Worm (Caenorhabditis elegans) whole organism, L2 larva: ENCODE results near the gene clec-143.

Source experiments
- C34F6.9 ChIP-seq: fragments of 150-350 bp; optimal IDR thresholded peaks from 2 replicates; lab custom pipeline; 2014; ENCODE audit warnings: missing biosample characterization, missing genetic modification characterization
- F13H6.1 ChIP-seq: sonication (generic microtip); optimal IDR thresholded peaks from 2 replicates; lab custom pipeline; 2016; ENCODE audit warnings: missing genetic modification characterization, missing compliant biosample characterization
- R02D3.7 ChIP-seq: fragments of 150-350 bp; optimal IDR thresholded peaks from 2 replicates; lab custom pipeline; 2014; ENCODE audit warnings: missing biosample characterization, missing genetic modification characterization
- Y55F3AM.14 ChIP-seq: fragments of 200-800 bp; sonication (Bioruptor generic); optimal IDR thresholded peaks from 2 replicates; lab custom pipeline; 2018; ENCODE audit warnings: mild to moderate bottlenecking, missing genetic modification characterization, missing compliant biosample characterization
- ZK546.5 ChIP-seq: sonication (generic microtip); optimal IDR thresholded peaks from 2 replicates; lab custom pipeline; 2017; ENCODE audit warnings: missing biosample characterization, missing genetic modification characterization
- alr-1 ChIP-seq: fragments of 150-350 bp; optimal IDR thresholded peaks from 2 replicates; lab custom pipeline; 2014; ENCODE audit warnings: missing biosample characterization, missing genetic modification characterization
- aly-2 ChIP-seq: fragments of 150-350 bp; optimal IDR thresholded peaks from 2 replicates; lab custom pipeline; 2014; ENCODE audit warnings: missing biosample characterization, missing genetic modification characterization
- ama-1 ChIP-seq: fragments of 150-350 bp; optimal IDR thresholded peaks from 2 replicates; lab custom pipeline; 2018; ENCODE audit warnings: inconsistent platforms
- blmp-1 ChIP-seq: sonication (generic microtip); optimal IDR thresholded peaks from 2 replicates; lab custom pipeline; 2017; ENCODE audit warnings: missing genetic modification characterization, mild to moderate bottlenecking, missing compliant biosample characterization, antibody characterized with exemption, moderate library complexity; ENCODE audit not compliant: insufficient read depth
- ceh-16 ChIP-seq: fragments of 150-350 bp; optimal IDR thresholded peaks from 2 replicates; lab custom pipeline; 2014; ENCODE audit warnings: missing biosample characterization, missing genetic modification characterization
- ceh-82 ChIP-seq: fragments of 150-350 bp; optimal IDR thresholded peaks from 2 replicates; lab custom pipeline; 2014; ENCODE audit warnings: missing biosample characterization, missing genetic modification characterization
- crh-2 ChIP-seq: sonication (generic microtip); optimal IDR thresholded peaks from 2 replicates; lab custom pipeline; 2017; ENCODE audit warnings: missing biosample characterization, missing genetic modification characterization
- dmd-4 ChIP-seq: sonication (generic microtip); optimal IDR thresholded peaks from 2 replicates; lab custom pipeline; 2017; ENCODE audit warnings: missing biosample characterization, missing genetic modification characterization
- egl-27 ChIP-seq: sonication (generic microtip); optimal IDR thresholded peaks from 3 replicates; lab custom pipeline; 2017; ENCODE audit warnings: missing biosample characterization, missing genetic modification reagents, missing genetic modification characterization
- elt-1 ChIP-seq: fragments of 150-350 bp; optimal IDR thresholded peaks from 2 replicates; lab custom pipeline; 2014; ENCODE audit warnings: missing biosample characterization, missing genetic modification characterization
- elt-3 ChIP-seq: sonication (generic microtip); optimal IDR thresholded peaks from 2 replicates; lab custom pipeline; 2017; ENCODE audit warnings: missing biosample characterization, missing genetic modification characterization
- fos-1 ChIP-seq: fragments of 150-350 bp; optimal IDR thresholded peaks from 2 replicates; lab custom pipeline; 2014; ENCODE audit warnings: missing biosample characterization, missing genetic modification characterization
- gmeb-1 ChIP-seq: fragments of 150-350 bp; optimal IDR thresholded peaks from 2 replicates; lab custom pipeline; 2014; ENCODE audit warnings: missing biosample characterization, missing genetic modification characterization
- lin-11 ChIP-seq: fragments of 150-350 bp; sonication (generic microtip); optimal IDR thresholded peaks from 2 replicates; lab custom pipeline; 2014; ENCODE audit warnings: missing biosample characterization, missing genetic modification characterization, inconsistent platforms, mixed read lengths
- lin-13 ChIP-seq: fragments of 150-350 bp; optimal IDR thresholded peaks from 2 replicates; lab custom pipeline; 2014; ENCODE audit warnings: missing biosample characterization, missing genetic modification reagents, missing genetic modification characterization
- lin-39 ChIP-seq: fragments of 150-350 bp; optimal IDR thresholded peaks from 2 replicates; lab custom pipeline; 2014; ENCODE audit warnings: missing biosample characterization, missing genetic modification reagents, missing genetic modification characterization
- lsy-2 ChIP-seq, 2 experiments: fragments of 150-350 bp in 1 of 2; sonication (generic microtip) in 1 of 2; optimal IDR thresholded peaks; 2 replicates each; lab custom pipeline; 2014 to 2017; ENCODE audit warnings: missing biosample characterization in 2 of 2, missing genetic modification characterization in 2 of 2
- mab-5 ChIP-seq: fragments of 150-350 bp; optimal IDR thresholded peaks from 2 replicates; lab custom pipeline; 2014; ENCODE audit warnings: missing biosample characterization, missing genetic modification characterization
- mbf-1 ChIP-seq: sonication (generic microtip); optimal IDR thresholded peaks from 2 replicates; lab custom pipeline; 2017; ENCODE audit warnings: missing biosample characterization, missing genetic modification characterization
- mdl-1 ChIP-seq, 2 experiments: fragments of 150-350 bp in 1 of 2; sonication (generic microtip) in 1 of 2; optimal IDR thresholded peaks; 2 replicates each; lab custom pipeline; 2017; ENCODE audit warnings: missing biosample characterization in 2 of 2, missing genetic modification characterization in 2 of 2
- nhr-10 ChIP-seq: sonication (generic microtip); optimal IDR thresholded peaks from 2 replicates; lab custom pipeline; 2017; ENCODE audit warnings: missing biosample characterization, missing genetic modification characterization
- nhr-11 ChIP-seq: fragments of 150-350 bp; optimal IDR thresholded peaks from 2 replicates; lab custom pipeline; 2014; ENCODE audit warnings: missing biosample characterization, missing genetic modification characterization
- nhr-12 ChIP-seq: fragments of 150-350 bp; optimal IDR thresholded peaks from 2 replicates; lab custom pipeline; 2014; ENCODE audit warnings: missing biosample characterization, missing genetic modification characterization
- nhr-129 ChIP-seq: fragments of 150-350 bp; optimal IDR thresholded peaks from 2 replicates; lab custom pipeline; 2014; ENCODE audit warnings: missing biosample characterization, missing genetic modification characterization
- nhr-21 ChIP-seq: fragments of 150-350 bp; optimal IDR thresholded peaks from 2 replicates; lab custom pipeline; 2014; ENCODE audit warnings: missing biosample characterization, missing genetic modification characterization
- nhr-23 ChIP-seq: fragments of 150-350 bp; optimal IDR thresholded peaks from 2 replicates; lab custom pipeline; 2014; ENCODE audit warnings: missing biosample characterization, missing genetic modification reagents, missing genetic modification characterization
- nhr-237 ChIP-seq: fragments of 150-350 bp; optimal IDR thresholded peaks from 2 replicates; lab custom pipeline; 2014; ENCODE audit warnings: missing biosample characterization, missing genetic modification characterization
- nhr-25 ChIP-seq: fragments of 150-350 bp; sonication (generic microtip); optimal IDR thresholded peaks from 3 replicates; lab custom pipeline; 2014; ENCODE audit warnings: missing biosample characterization, missing genetic modification characterization
- nhr-77 ChIP-seq: fragments of 150-350 bp; optimal IDR thresholded peaks from 2 replicates; lab custom pipeline; 2014; ENCODE audit warnings: missing biosample characterization, missing genetic modification characterization
- peb-1 ChIP-seq: fragments of 150-350 bp; optimal IDR thresholded peaks from 2 replicates; lab custom pipeline; 2014; ENCODE audit warnings: missing biosample characterization, missing genetic modification characterization
- sem-4 ChIP-seq: fragments of 150-350 bp; optimal IDR thresholded peaks from 2 replicates; lab custom pipeline; 2014; ENCODE audit warnings: missing biosample characterization, missing genetic modification reagents, missing genetic modification characterization
- skn-1 ChIP-seq: sonication (generic microtip); optimal IDR thresholded peaks from 2 replicates; lab custom pipeline; 2017; ENCODE audit warnings: missing biosample characterization, missing genetic modification characterization
- sma-3 ChIP-seq: sonication (generic microtip); optimal IDR thresholded peaks from 2 replicates; lab custom pipeline; 2016; ENCODE audit warnings: missing genetic modification reagents, missing genetic modification characterization, missing compliant biosample characterization
- sma-9 ChIP-seq, 2 experiments: fragments of 150-350 bp in 1 of 2; sonication (generic microtip) in 1 of 2; optimal IDR thresholded peaks; 2 replicates each; lab custom pipeline; 2014 to 2016; ENCODE audit warnings: missing genetic modification characterization in 2 of 2, mild to moderate bottlenecking in 1 of 2, missing biosample characterization in 1 of 2, missing compliant biosample characterization in 1 of 2, missing genetic modification reagents in 1 of 2, moderate library complexity in 1 of 2
- snpc-4 ChIP-seq: fragments of 150-350 bp; optimal IDR thresholded peaks from 2 replicates; lab custom pipeline; 2014; ENCODE audit warnings: missing biosample characterization, missing genetic modification characterization
- unc-39 ChIP-seq: fragments of 150-350 bp; optimal IDR thresholded peaks from 2 replicates; lab custom pipeline; 2014; ENCODE audit warnings: missing biosample characterization, missing genetic modification characterization
- unc-55 ChIP-seq: fragments of 150-350 bp; sonication (generic microtip); optimal IDR thresholded peaks from 3 replicates; lab custom pipeline; 2014; ENCODE audit warnings: missing biosample characterization, missing genetic modification reagents, missing genetic modification characterization
- unc-62 ChIP-seq: fragments of 150-350 bp; optimal IDR thresholded peaks from 2 replicates; lab custom pipeline; 2014; ENCODE audit warnings: missing biosample characterization, missing genetic modification reagents, missing genetic modification characterization
- zag-1 ChIP-seq: fragments of 150-350 bp; optimal IDR thresholded peaks from 2 replicates; lab custom pipeline; 2014; ENCODE audit warnings: missing biosample characterization, missing genetic modification characterization
- ztf-11 ChIP-seq: sonication (generic microtip); optimal IDR thresholded peaks from 2 replicates; lab custom pipeline; 2017; ENCODE audit warnings: missing biosample characterization, missing genetic modification characterization
- ztf-4 ChIP-seq: fragments of 150-350 bp; optimal IDR thresholded peaks from 2 replicates; lab custom pipeline; 2014; ENCODE audit warnings: missing biosample characterization, missing genetic modification characterization

Gene clec-143

DNA sequence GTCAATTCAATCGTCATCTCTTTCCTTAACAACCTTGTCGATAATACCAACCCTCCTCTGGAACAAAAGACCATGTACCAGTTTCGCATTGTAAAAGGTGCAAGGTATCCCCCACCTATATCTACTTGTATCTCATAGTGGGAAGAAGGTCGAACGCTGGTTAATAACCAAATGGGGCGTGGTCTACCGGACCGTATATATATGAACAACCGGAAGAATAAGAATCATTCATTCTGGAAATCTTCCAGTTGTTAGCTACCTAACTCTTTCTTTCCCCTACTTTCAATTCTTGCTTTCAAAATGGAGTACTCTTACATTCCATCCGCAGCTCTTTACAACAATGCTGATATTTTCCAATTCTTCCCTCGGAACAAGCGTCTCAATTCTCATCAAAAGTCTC is 8.9 kb downstream of the clec-143 start, which contains the start of gene ZK673.5:
ZK673.5 (plus strand) TSS at position 301 of the 400 bp plus-strand sequence.
- TF ChIP-seq aly-2, result no peak
- TF ChIP-seq sma-3, result no peak
- no peak for TF ChIP-seq unc-39 (tag; lab: Kevin White, UChicago)

DNA sequence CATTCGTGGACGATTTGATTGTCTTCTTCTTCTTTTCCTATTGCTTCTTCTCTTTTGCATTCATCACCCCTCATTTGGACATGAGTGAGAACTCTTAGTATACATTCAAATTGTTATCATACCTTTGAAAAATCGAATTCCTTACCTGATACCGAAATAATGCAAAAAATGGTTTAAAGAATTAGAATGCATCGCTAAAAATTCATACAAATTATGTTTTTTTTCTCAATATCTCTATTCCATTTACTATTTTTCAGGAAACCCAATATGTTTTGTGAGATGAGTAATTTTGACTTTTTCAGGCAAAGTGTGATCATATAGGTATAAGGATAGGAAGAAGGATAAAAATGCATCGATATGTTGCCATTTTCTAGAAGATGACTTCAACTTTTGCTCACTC is 13.1 kb downstream of the clec-143 start, which contains the start of gene ZK673.11:
ZK673.11 (plus strand) TSS at position 301 of the 400 bp plus-strand sequence.
- TF ChIP-seq nhr-11 (tag; lab: Kevin White, UChicago), result no peak
- TF ChIP-seq elt-3 (tag; lab: Kevin White, UChicago), result no peak
- no peak for TF ChIP-seq peb-1 (tag; lab: Kevin White, UChicago)
- TF ChIP-seq mdl-1 (tag; optimal IDR thresholded peaks at IDR 0.05; lab: Kevin White, UChicago), result no peak
- TF ChIP-seq nhr-25, result no peak
- TF ChIP-seq ztf-11 (tag; lab: Kevin White, UChicago), result no peak

DNA sequence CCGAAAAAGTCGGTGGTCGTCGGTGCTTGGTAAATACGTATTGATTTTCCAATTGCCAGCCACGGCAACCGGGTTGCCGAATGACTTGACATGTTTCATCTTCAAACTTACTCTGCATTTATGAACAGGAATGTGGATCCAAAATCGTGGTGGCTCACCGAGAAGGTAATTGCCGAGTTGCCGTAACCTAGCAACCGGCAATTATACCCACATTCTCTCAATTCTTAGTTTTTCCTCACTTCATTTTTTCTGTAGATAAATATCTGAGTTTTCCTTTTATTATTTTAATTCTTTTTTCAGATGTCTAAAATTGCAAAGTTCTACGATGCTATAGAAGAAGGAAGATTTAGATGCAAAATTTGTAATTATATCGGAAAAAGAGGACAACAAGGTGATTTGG is 17.5 kb downstream of the clec-143 start, which contains the start of gene ZK673.4:
ZK673.4 (plus strand) TSS at position 301 of the 400 bp plus-strand sequence.
- no peak for TF ChIP-seq lsy-2 (tag; optimal IDR thresholded peaks at IDR 0.05; lab: Kevin White, UChicago)
- no peak for TF ChIP-seq unc-62 (GFP tag; lab: Kevin White, UChicago)
- TF ChIP-seq nhr-23, result no peak
- no peak for TF ChIP-seq snpc-4 (tag; lab: Kevin White, UChicago)
- no peak for TF ChIP-seq unc-55 (GFP tag; lab: Kevin White, UChicago)
- no peak for TF ChIP-seq sma-9 (GFP tag; optimal IDR thresholded peaks at IDR 0.05; lab: Kevin White, UChicago)
- TF ChIP-seq sma-9 (tag; optimal IDR thresholded peaks at IDR 0.05; lab: Kevin White, UChicago), result no peak
- TF ChIP-seq mab-5, result no peak
- TF ChIP-seq ceh-16 (tag; lab: Kevin White, UChicago), result no peak
- no peak for TF ChIP-seq ceh-82 (tag; lab: Kevin White, UChicago)

DNA sequence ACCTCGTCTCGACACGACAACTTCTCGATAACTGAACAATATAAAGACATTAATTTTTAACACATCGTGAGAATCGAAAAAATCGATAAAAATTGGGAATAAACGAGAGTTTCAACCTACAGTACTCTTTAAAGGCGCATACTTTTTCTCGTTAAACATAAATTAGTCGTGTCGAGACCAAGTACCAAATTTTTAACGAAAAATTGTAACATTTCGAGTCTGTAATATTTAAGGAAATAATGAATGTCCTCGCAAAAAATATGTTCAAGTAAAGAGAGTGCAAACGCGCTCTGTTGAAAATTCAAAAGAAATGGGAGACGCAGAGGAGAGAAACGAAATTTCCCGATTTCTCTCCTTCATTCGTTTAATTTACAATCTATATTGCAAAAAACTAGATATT is 19.8 kb downstream of the clec-143 start:
- TF ChIP-seq ama-1 (lab: Kevin White, UChicago) (no peak), snpc-4 (tag; lab: Kevin White, UChicago) (no peak), nhr-129 (tag; lab: Kevin White, UChicago) (peak; percentile 0), lin-13 (GFP tag; lab: Kevin White, UChicago) (no peak), aly-2 (no peak), R02D3.7 (tag; lab: Kevin White, UChicago) (no peak), C34F6.9 (peak; percentile 49), ceh-82 (tag; lab: Kevin White, UChicago) (no peak), unc-55 (GFP tag; lab: Kevin White, UChicago) (peak; percentile 14), lin-11 (tag; lab: Kevin White, UChicago) (no peak), gmeb-1 (tag; lab: Kevin White, UChicago) (no peak), sma-3 (no peak), unc-62 (GFP tag; lab: Kevin White, UChicago) (no peak), egl-27 (tag; lab: Kevin White, UChicago) (no peak), mbf-1 (tag; lab: Kevin White, UChicago) (no peak), nhr-77 (tag; lab: Kevin White, UChicago) (no peak), nhr-12 (tag; lab: Kevin White, UChicago) (no peak), mab-5 (no peak), skn-1 (tag; lab: Kevin White, UChicago) (no peak), sem-4 (tag; lab: Kevin White, UChicago) (no peak), ztf-11 (tag; lab: Kevin White, UChicago) (no peak), zag-1 (tag; lab: Kevin White, UChicago) (no peak), ztf-4 (peak; percentile 60), unc-39 (tag; lab: Kevin White, UChicago) (no peak), sma-9 (GFP tag; optimal IDR thresholded peaks at IDR 0.05; lab: Kevin White, UChicago) (peak; percentile 12), sma-9 (tag; optimal IDR thresholded peaks at IDR 0.05; lab: Kevin White, UChicago) (no peak), fos-1 (no peak), elt-1 (no peak), mdl-1 (tag; optimal IDR thresholded peaks at IDR 0.05; lab: Kevin White, UChicago) (no peak), peb-1 (tag; lab: Kevin White, UChicago) (no peak), lin-39 (no peak), ceh-16 (tag; lab: Kevin White, UChicago) (no peak), dmd-4 (tag; lab: Kevin White, UChicago) (no peak), lsy-2 (tag; optimal IDR thresholded peaks at IDR 0.05; lab: Kevin White, UChicago) (peak in 1 of 2 experiments; percentile 28), blmp-1 (no peak), alr-1 (tag; lab: Kevin White, UChicago) (no peak), nhr-237 (tag; lab: Kevin White, UChicago) (no peak), nhr-21 (tag; lab: Kevin White, UChicago) (peak; percentile 24), Y55F3AM.14 (GFP tag; lab: Kevin White, UChicago) (no peak), crh-2 (tag; lab: Kevin White, UChicago) (peak; percentile 23), ZK546.5 (tag; lab: Kevin White, UChicago) (no peak), F13H6.1 (tag; lab: Kevin White, UChicago) (no peak), nhr-25 (peak; percentile 36), nhr-23 (no peak), nhr-10 (tag; lab: Kevin White, UChicago) (no peak)
